Fruit fly (Drosophila melanogaster) whole organism, embryonic: Measurements from ENCODE around the gene CG17344.
A peak's percentile ranks its signal among the peaks of the same experiment; 100 is the strongest.

ENCODE experiments used
- CG10267 ChIP-seq: fragments of 200-800 bp; sonication (Bioruptor generic); optimal IDR thresholded peaks from 2 replicates; lab custom pipeline; 2018; ENCODE audit warnings: missing biosample characterization, mild to moderate bottlenecking, missing genetic modification characterization, moderate library complexity
- CG11247 ChIP-seq: fragments of 200-800 bp; sonication (Bioruptor generic); IDR thresholded peaks from 2 replicates; pipeline ENCODE4 v1.3.6; 2022; ENCODE audit warnings: missing biosample characterization, missing genetic modification characterization
- CG11695 ChIP-seq: fragments of 200-800 bp; sonication (Bioruptor generic); IDR thresholded peaks from 3 replicates; pipeline ENCODE4 v1.3.6; 2022; ENCODE audit warnings: missing biosample characterization, missing genetic modification characterization
- CG14050 ChIP-seq: fragments of 200-800 bp; sonication (Bioruptor generic); IDR thresholded peaks from 3 replicates; pipeline ENCODE4 v1.3.6; 2022; ENCODE audit warnings: missing biosample characterization, missing genetic modification characterization
- CG17328 ChIP-seq: fragments of 200-800 bp; sonication (Bioruptor generic); IDR thresholded peaks from 2 replicates; pipeline ENCODE4 v1.3.6; 2022; ENCODE audit warnings: missing biosample characterization, missing genetic modification characterization
- CG17359 ChIP-seq: fragments of 200-800 bp; sonication (Bioruptor generic); optimal IDR thresholded peaks from 3 replicates; lab custom pipeline; 2018; ENCODE audit warnings: missing biosample characterization, mild to moderate bottlenecking, missing genetic modification characterization, moderate library complexity
- CG17361 ChIP-seq: fragments of 200-800 bp; sonication (Bioruptor generic); IDR thresholded peaks from 3 replicates; pipeline ENCODE4 v1.3.6; 2022; ENCODE audit warnings: missing biosample characterization, missing genetic modification characterization
- CG17385 ChIP-seq: fragments of 200-800 bp; sonication (Bioruptor generic); optimal IDR thresholded peaks from 3 replicates; lab custom pipeline; 2018; ENCODE audit warnings: missing biosample characterization, mild to moderate bottlenecking, missing genetic modification characterization
- CG18262 ChIP-seq: fragments of 200-800 bp; optimal IDR thresholded peaks from 3 replicates; lab custom pipeline; 2019; ENCODE audit warnings: missing biosample characterization, mild to moderate bottlenecking, missing genetic modification characterization, moderate library complexity
- CG2678 ChIP-seq: fragments of 200-800 bp; sonication (Bioruptor generic); optimal IDR thresholded peaks from 3 replicates; lab custom pipeline; 2019; ENCODE audit warnings: missing biosample characterization, mild to moderate bottlenecking, missing genetic modification characterization, moderate library complexity
- CG31441 ChIP-seq: fragments of 200-800 bp; sonication (Bioruptor generic); IDR thresholded peaks from 2 replicates; pipeline ENCODE4 v1.3.6; 2022; ENCODE audit warnings: missing biosample characterization, missing genetic modification characterization
- CG3281 ChIP-seq: fragments of 200-800 bp; sonication (Bioruptor generic); optimal IDR thresholded peaks from 3 replicates; lab custom pipeline; 2017; ENCODE audit warnings: missing biosample characterization, mild to moderate bottlenecking, missing genetic modification characterization
- CG4282 ChIP-seq: fragments of 200-800 bp; sonication (Bioruptor generic); optimal IDR thresholded peaks from 2 replicates; lab custom pipeline; 2016; ENCODE audit warnings: missing biosample characterization, missing genetic modification characterization
- CG6254 ChIP-seq: fragments of 200-800 bp; sonication (Bioruptor generic); optimal IDR thresholded peaks from 3 replicates; lab custom pipeline; 2017; ENCODE audit warnings: mild to moderate bottlenecking, missing biosample characterization, missing genetic modification reagents, missing genetic modification characterization
- CG6272 ChIP-seq: fragments of 200-800 bp; sonication (Bioruptor generic); IDR thresholded peaks from 2 replicates; pipeline ENCODE4 v1.3.6; 2022; ENCODE audit warnings: missing biosample characterization, missing genetic modification characterization
- CG8089 ChIP-seq: fragments of 200-800 bp; sonication (Bioruptor generic); optimal IDR thresholded peaks from 3 replicates; lab custom pipeline; 2016; ENCODE audit warnings: missing biosample characterization, missing genetic modification characterization
- Eip74EF ChIP-seq, 2 experiments: fragments of 200-800 bp in 1 of 2; fragments of >200 bp in 1 of 2; sonication (Bioruptor generic) in 1 of 2; optimal IDR thresholded peaks; 2 replicates each; lab custom pipeline; 2017 to 2019; ENCODE audit warnings: missing biosample characterization in 2 of 2, missing genetic modification characterization in 2 of 2, mild to moderate bottlenecking in 1 of 2, moderate library complexity in 1 of 2
- Fer1 ChIP-seq: fragments of 200-800 bp; sonication (Bioruptor generic); optimal IDR thresholded peaks from 2 replicates; lab custom pipeline; 2017; ENCODE audit warnings: missing biosample characterization, mild to moderate bottlenecking, missing genetic modification characterization
- HHEX ChIP-seq: fragments of 200-800 bp; sonication (Bioruptor generic); optimal IDR thresholded peaks from 3 replicates; lab custom pipeline; 2017; ENCODE audit warnings: missing biosample characterization, mild to moderate bottlenecking, missing genetic modification characterization, missing genetic modification reagents
- Hey ChIP-seq: fragments of 200-800 bp; sonication (Bioruptor generic); optimal IDR thresholded peaks from 3 replicates; lab custom pipeline; 2018; ENCODE audit warnings: missing biosample characterization, mild to moderate bottlenecking, missing genetic modification characterization
- Hr51 ChIP-seq, 2 experiments: fragments of 200-800 bp; sonication (Bioruptor generic); optimal IDR thresholded peaks; 2 replicates in 1 of 2; 3 replicates in 1 of 2; lab custom pipeline; 2016 to 2018; ENCODE audit warnings: missing biosample characterization in 2 of 2, missing genetic modification characterization in 2 of 2, mild to moderate bottlenecking in 1 of 2, moderate library complexity in 1 of 2
- NC2α ChIP-seq: fragments of 200-800 bp; sonication (Bioruptor generic); optimal IDR thresholded peaks from 2 replicates; lab custom pipeline; 2016; ENCODE audit warnings: missing biosample characterization, missing genetic modification characterization
- NfI ChIP-seq: fragments of 200-800 bp; sonication (Bioruptor generic); optimal IDR thresholded peaks from 3 replicates; lab custom pipeline; 2018; ENCODE audit warnings: missing biosample characterization, mild to moderate bottlenecking, missing genetic modification characterization, moderate library complexity
- Poxn ChIP-seq: fragments of 200-800 bp; sonication (Bioruptor generic); IDR thresholded peaks from 2 replicates; pipeline ENCODE4 v1.3.6; 2022; ENCODE audit warnings: missing biosample characterization, missing genetic modification characterization
- Ssrp ChIP-seq: fragments of 200-800 bp; sonication (Bioruptor generic); optimal IDR thresholded peaks from 2 replicates; lab custom pipeline; 2018; ENCODE audit warnings: missing biosample characterization, mild to moderate bottlenecking, missing genetic modification characterization, moderate library complexity
- bsh ChIP-seq, 2 experiments: fragments of 200-800 bp; sonication (Bioruptor generic); optimal IDR thresholded peaks; 2 replicates each; lab custom pipeline; 2017 to 2018; ENCODE audit warnings: mild to moderate bottlenecking in 2 of 2, missing biosample characterization in 2 of 2, missing genetic modification characterization in 2 of 2, moderate library complexity in 1 of 2
- cad ChIP-seq: fragments of >200 bp; optimal IDR thresholded peaks from 2 replicates; lab custom pipeline; 2017; ENCODE audit warnings: missing biosample characterization, missing genetic modification characterization
- croc ChIP-seq: fragments of 200-800 bp; sonication (Bioruptor generic); conservative IDR thresholded peaks from 3 replicates; pipeline ENCODE4 v1.3.6; 2022; ENCODE audit warnings: missing biosample characterization, missing genetic modification characterization
- ewg ChIP-seq: fragments of 200-800 bp; sonication (Bioruptor generic); optimal IDR thresholded peaks from 3 replicates; lab custom pipeline; 2017; ENCODE audit warnings: mild to moderate bottlenecking, missing biosample characterization, missing genetic modification reagents, missing genetic modification characterization
- gcm ChIP-seq: fragments of 200-800 bp; sonication (Bioruptor generic); optimal IDR thresholded peaks from 2 replicates; lab custom pipeline; 2019; ENCODE audit warnings: missing biosample characterization, mild to moderate bottlenecking, missing genetic modification characterization, moderate library complexity
- ind ChIP-seq: fragments of 200-800 bp; sonication (Bioruptor generic); optimal IDR thresholded peaks from 3 replicates; lab custom pipeline; 2016; ENCODE audit warnings: missing biosample characterization, missing genetic modification characterization
- jigr1 ChIP-seq: fragments of 200-800 bp; sonication (Bioruptor generic); IDR thresholded peaks from 3 replicates; pipeline ENCODE4 v1.3.6; 2022; ENCODE audit warnings: missing biosample characterization, missing genetic modification characterization
- ken ChIP-seq: fragments of 200-800 bp; sonication (Bioruptor generic); IDR thresholded peaks from 3 replicates; pipeline ENCODE4 v1.3.6; 2022; ENCODE audit warnings: missing biosample characterization, missing genetic modification characterization
- kni ChIP-seq: fragments of 200-800 bp; sonication (Bioruptor generic); optimal IDR thresholded peaks from 3 replicates; lab custom pipeline; 2017; ENCODE audit warnings: mild to moderate bottlenecking, missing biosample characterization, missing genetic modification reagents, missing genetic modification characterization
- lbe ChIP-seq: fragments of 200-800 bp; sonication (Bioruptor generic); optimal IDR thresholded peaks from 2 replicates; lab custom pipeline; 2016; ENCODE audit warnings: missing biosample characterization, mild to moderate bottlenecking, missing genetic modification characterization
- lmd ChIP-seq: fragments of 200-800 bp; sonication (Bioruptor generic); IDR thresholded peaks from 2 replicates; pipeline ENCODE4 v1.3.6; 2022; ENCODE audit warnings: missing biosample characterization, missing genetic modification characterization
- lov ChIP-seq, 2 experiments: fragments of 200-800 bp in 1 of 2; fragments of >200 bp in 1 of 2; sonication (Bioruptor generic) in 1 of 2; IDR thresholded peaks in 1 of 2; optimal IDR thresholded peaks in 1 of 2; 2 replicates in 1 of 2; 3 replicates in 1 of 2; pipeline versions ENCODE4 v1.3.6 to Lab custom; 2017 to 2022; ENCODE audit warnings: missing biosample characterization in 1 of 2, missing genetic modification characterization in 1 of 2
- maf-S ChIP-seq: fragments of 200-800 bp; sonication (Bioruptor generic); optimal IDR thresholded peaks from 2 replicates; lab custom pipeline; 2016; ENCODE audit warnings: missing biosample characterization, missing genetic modification characterization
- nom ChIP-seq: fragments of 200-800 bp; sonication (Bioruptor generic); optimal IDR thresholded peaks from 2 replicates; lab custom pipeline; 2017; ENCODE audit warnings: missing biosample characterization, missing genetic modification characterization, mild to moderate bottlenecking, moderate library complexity, missing genetic modification reagents
- org-1 ChIP-seq: fragments of 200-800 bp; sonication (Bioruptor generic); optimal IDR thresholded peaks from 2 replicates; lab custom pipeline; 2017; ENCODE audit warnings: missing biosample characterization, missing genetic modification characterization
- pfk ChIP-seq: fragments of 200-800 bp; sonication (Bioruptor generic); optimal IDR thresholded peaks from 2 replicates; lab custom pipeline; 2018; ENCODE audit warnings: missing biosample characterization, mild to moderate bottlenecking, missing genetic modification characterization, moderate library complexity
- phol ChIP-seq: fragments of 200-800 bp; sonication (Bioruptor generic); optimal IDR thresholded peaks from 3 replicates; lab custom pipeline; 2018; ENCODE audit warnings: missing biosample characterization, mild to moderate bottlenecking, missing genetic modification characterization, moderate library complexity
- rib ChIP-seq: fragments of 200-800 bp; sonication (Bioruptor generic); IDR thresholded peaks from 2 replicates; pipeline ENCODE4 v1.3.6; 2022; ENCODE audit warnings: missing biosample characterization, missing genetic modification characterization
- row ChIP-seq: fragments of 200-800 bp; sonication (Bioruptor generic); IDR thresholded peaks from 3 replicates; pipeline ENCODE4 v1.3.6; 2022; ENCODE audit warnings: missing biosample characterization, missing genetic modification characterization
- sob ChIP-seq: fragments of 200-800 bp; sonication (Bioruptor generic); IDR thresholded peaks from 2 replicates; pipeline ENCODE4 v1.3.6; 2022; ENCODE audit warnings: missing biosample characterization, missing genetic modification characterization
- tx ChIP-seq: fragments of 200-800 bp; sonication (Bioruptor generic); optimal IDR thresholded peaks from 2 replicates; lab custom pipeline; 2016; ENCODE audit warnings: missing biosample characterization, missing genetic modification characterization
- z ChIP-seq: fragments of 200-800 bp; sonication (Bioruptor generic); IDR thresholded peaks from 3 replicates; pipeline ENCODE4 v1.3.6; 2022; ENCODE audit warnings: missing biosample characterization, missing genetic modification characterization
- zf30C ChIP-seq: fragments of 200-800 bp; sonication (Bioruptor generic); optimal IDR thresholded peaks from 3 replicates; lab custom pipeline; 2018; ENCODE audit warnings: missing biosample characterization, mild to moderate bottlenecking, missing genetic modification characterization

The CG17344 gene

dm6 chr2L:19138361-19139041 is 36.7 kb downstream of the CG17344 start (continued):
- TF ChIP-seq CG11695 (no peak), CG14050 (no peak), maf-S (GFP tag; lab: Kevin White, UChicago) (no peak), lmd (GFP tag; lab: Robert Waterston, UW) (peak; percentile 13; the same call in 1 of the 2 replicates), NC2α (GFP tag; lab: Kevin White, UChicago) (no peak), CG4282 (GFP tag; lab: Kevin White, UChicago) (no peak), CG2678 (tag; lab: Kevin White, UChicago) (peak; percentile 62), zf30C (no peak), NfI (GFP tag; lab: Kevin White, UChicago) (peak; percentile 17), croc (no peak), ind (GFP tag; lab: Kevin White, UChicago) (no peak), CG31441 (GFP tag; lab: Robert Waterston, UW) (peak; percentile 59), phol (tag; lab: Kevin White, UChicago) (peak; percentile 44), z (0 out of 3 replicates have a peak, but pooled peaks have one; percentile 27), tx (GFP tag; lab: Kevin White, UChicago) (no peak), CG17359 (tag; lab: Kevin White, UChicago) (peak; percentile 24), pfk (GFP tag; lab: Kevin White, UChicago) (peak; percentile 70), CG17361 (GFP tag; lab: Robert Waterston, UW) (peak; percentile 41; the same call in 1 of the 3 replicates), gcm (peak; percentile 17), CG10267 (tag; lab: Kevin White, UChicago) (peak; percentile 3), lbe (no peak), CG8089 (GFP tag; lab: Kevin White, UChicago) (no peak), CG17385 (GFP tag; lab: Kevin White, UChicago) (no peak), Poxn (GFP tag; lab: Robert Waterston, UW) (no peak), bsh (GFP tag; optimal IDR thresholded peaks at IDR 0.05; lab: Kevin White, UChicago) (peak in 1 of 2 experiments; percentile 28), CG18262 (tag; lab: Kevin White, UChicago) (peak; percentile 42), lov (optimal IDR thresholded peaks at IDR 0.05; lab: Kevin White, UChicago) (no peak), lov (GFP tag; IDR thresholded peaks at IDR 0.05; lab: Robert Waterston, UW) (peak; percentile 32; the same call in 1 of the 3 replicates), Hey (tag; lab: Kevin White, UChicago) (peak; percentile 64), Fer1 (GFP tag; lab: Kevin White, UChicago) (peak; percentile 32), ken (GFP tag; lab: Robert Waterston, UW) (no peak), row (peak; percentile 33; the same call in 1 of the 3 replicates), CG6272 (GFP tag; lab: Robert Waterston, UW) (no peak), nom (GFP tag; lab: Kevin White, UChicago) (peak; percentile 4), ewg (GFP tag; lab: Kevin White, UChicago) (no peak), Hr51 (GFP tag; optimal IDR thresholded peaks at IDR 0.05; lab: Kevin White, UChicago) (peak in 1 of 2 experiments; percentile 23), CG6254 (peak; percentile 32), HHEX (peak; percentile 22), jigr1 (no peak), Eip74EF (GFP tag; optimal IDR thresholded peaks at IDR 0.05; lab: Kevin White, UChicago) (peak in 1 of 2 experiments; percentile 5), CG11247 (GFP tag; lab: Robert Waterston, UW) (no peak), org-1 (GFP tag; lab: Kevin White, UChicago) (peak; percentile 21), Ssrp (tag; lab: Kevin White, UChicago) (peak; percentile 32), CG17328 (no peak), cad (no peak), sob (GFP tag; lab: Robert Waterston, UW) (peak; percentile 23; the same call in 1 of the 2 replicates), kni (GFP tag; lab: Kevin White, UChicago) (peak; percentile 13), rib (peak; percentile 64; the same call in 1 of the 2 replicates), CG3281 (GFP tag; lab: Kevin White, UChicago) (peak; percentile 29)
